Worm (Caenorhabditis elegans): Measurements from ENCODE around the gene C39D10.7.

Gene C39D10.7

ce11 chrX:7956449-7956848 is 42.7 kb upstream of the C39D10.7 start (continued):
- no peak for TF ChIP-seq ceh-40 (GFP tag; IDR thresholded peaks at IDR 0.05)
- TF ChIP-seq mxl-1 (tag; optimal IDR thresholded peaks at IDR 0.05), result no peak
- TF ChIP-seq F39B2.1 (GFP tag; IDR thresholded peaks at IDR 0.05), result no peak
- no peak for TF ChIP-seq attf-5 (GFP tag; optimal IDR thresholded peaks at IDR 0.05)
- peak; percentile 9 for TF ChIP-seq chd-7 (tag; optimal IDR thresholded peaks at IDR 0.05)
- no peak for TF ChIP-seq rec-8 (tag; optimal IDR thresholded peaks at IDR 0.05)
- TF ChIP-seq F57A8.1 (GFP tag; optimal IDR thresholded peaks at IDR 0.05), result no peak
- TF ChIP-seq K11D2.4 (GFP tag; IDR thresholded peaks at IDR 0.05), result peak; percentile 25; the same call in 1 of the 2 replicates
- TF ChIP-seq nhr-80 (tag; optimal IDR thresholded peaks at IDR 0.05), result no peak
- TF ChIP-seq C17E4.6 (GFP tag; IDR thresholded peaks at IDR 0.05), result no peak
- no peak for TF ChIP-seq fkh-3 (tag; optimal IDR thresholded peaks at IDR 0.05)
- no peak for TF ChIP-seq nfya-1 (tag; optimal IDR thresholded peaks at IDR 0.05; ENCODE audit: borderline replicate concordance, insufficient read depth)
- TF ChIP-seq lin-40 (tag; optimal IDR thresholded peaks at IDR 0.05), result no peak
- 0 out of 2 replicates have a peak, but pooled peaks have one; percentile 13 for TF ChIP-seq nfyb-1 (GFP tag; IDR thresholded peaks at IDR 0.05)
- no peak for TF ChIP-seq akir-1 (GFP tag; optimal IDR thresholded peaks at IDR 0.05)
- no peak for TF ChIP-seq athp-1 (tag; optimal IDR thresholded peaks at IDR 0.05)

- TF ChIP-seq zfh-2 (GFP tag; conservative IDR thresholded peaks at IDR 0.05) (0 out of 2 replicates have a peak, but pooled peaks have one; percentile 13), B0336.3 (GFP tag; IDR thresholded peaks at IDR 0.05) (no peak), nhr-90 (tag; optimal IDR thresholded peaks at IDR 0.05) (no peak), lsl-1 (GFP tag; optimal IDR thresholded peaks at IDR 0.05) (no peak), C06A6.2 (GFP tag; conservative IDR thresholded peaks at IDR 0.05) (0 out of 2 replicates have a peak, but pooled peaks have one; percentile 9), atf-7 (tag; optimal IDR thresholded peaks at IDR 0.05) (peak; percentile 0), egl-18 (GFP tag; IDR thresholded peaks at IDR 0.05) (no peak), lin-40 (tag; optimal IDR thresholded peaks at IDR 0.05) (no peak), F23B12.7 (tag; optimal IDR thresholded peaks at IDR 0.05; ENCODE audit: insufficient read depth) (no peak), lin-35 (GFP tag; optimal IDR thresholded peaks at IDR 0.05) (no peak), let-607 (tag; optimal IDR thresholded peaks at IDR 0.05) (no peak), ceh-58 (GFP tag; IDR thresholded peaks at IDR 0.05) (no peak), hrde-1 (tag; optimal IDR thresholded peaks at IDR 0.05; ENCODE audit: borderline replicate concordance) (no peak)
Observed at ce11 chrX:7954328-7954727, 40.6 kb upstream of the C39D10.7 start, which contains the start of gene dct-1. Gene dct-1, plus strand, starts transcription at chrX:7954354.

- TF ChIP-seq snpc-1.3 (tag; optimal IDR thresholded peaks at IDR 0.05; ENCODE audit: insufficient read depth) (no peak), cebp-1 (GFP tag; IDR thresholded peaks at IDR 0.05) (no peak), cebp-1 (tag; optimal IDR thresholded peaks at IDR 0.05) (peak; percentile 24)
Observed at ce11 chrX:7953695-7954094, 40.0 kb upstream of the C39D10.7 start.

- TF ChIP-seq attf-5 (GFP tag; optimal IDR thresholded peaks at IDR 0.05) (no peak), F37B4.10 (GFP tag; IDR thresholded peaks at IDR 0.05) (no peak), him-1 (tag; optimal IDR thresholded peaks at IDR 0.05) (no peak), lin-54 (GFP tag; optimal IDR thresholded peaks at IDR 0.05) (no peak), D2030.7 (GFP tag; IDR thresholded peaks at IDR 0.05) (no peak), B0336.3 (GFP tag; IDR thresholded peaks at IDR 0.05) (no peak), nhr-120 (GFP tag; IDR thresholded peaks at IDR 0.05) (no peak)
Observed at ce11 chrX:7953063-7953337, 39.3 kb upstream of the C39D10.7 start.
